Fruit fly (Drosophila melanogaster) whole organism, embryonic: ENCODE measurements around the gene CG43850.

Experiments used
- ATbp ChIP-seq: fragments of 200-800 bp; sonication (Bioruptor generic); optimal IDR thresholded peaks from 2 replicates; lab custom pipeline; 2017; ENCODE audit warnings: missing biosample characterization, mild to moderate bottlenecking, missing genetic modification characterization, missing genetic modification reagents
- CG10209 ChIP-seq: fragments of 200-800 bp; sonication (Bioruptor generic); optimal IDR thresholded peaks from 3 replicates; lab custom pipeline; 2017; ENCODE audit warnings: missing biosample characterization, mild to moderate bottlenecking, missing genetic modification characterization, missing genetic modification reagents
- CG10979 ChIP-seq: fragments of 200-800 bp; sonication (Bioruptor generic); optimal IDR thresholded peaks from 2 replicates; lab custom pipeline; 2018; ENCODE audit warnings: missing biosample characterization, mild to moderate bottlenecking, missing genetic modification characterization, moderate library complexity
- CG11247 ChIP-seq: fragments of 200-800 bp; sonication (Bioruptor generic); IDR thresholded peaks from 2 replicates; pipeline ENCODE4 v1.3.6; 2022; ENCODE audit warnings: missing biosample characterization, missing genetic modification characterization
- CG11560 ChIP-seq: fragments of 200-800 bp; sonication (Bioruptor generic); IDR thresholded peaks from 3 replicates; pipeline ENCODE4 v1.3.6; 2022; ENCODE audit warnings: missing biosample characterization, missing genetic modification characterization
- CG13424 ChIP-seq: fragments of 200-800 bp; sonication (Bioruptor generic); optimal IDR thresholded peaks from 2 replicates; lab custom pipeline; 2019; ENCODE audit warnings: missing biosample characterization, mild to moderate bottlenecking, missing genetic modification characterization, moderate library complexity
- CG14860 ChIP-seq: fragments of 200-800 bp; sonication (Bioruptor generic); IDR thresholded peaks from 3 replicates; pipeline ENCODE4 v1.3.6; 2022; ENCODE audit warnings: missing biosample characterization, missing genetic modification characterization; ENCODE audit not compliant: partially characterized antibody
- CG15073 ChIP-seq: fragments of 200-800 bp; sonication (Bioruptor generic); optimal IDR thresholded peaks from 2 replicates; lab custom pipeline; 2016; ENCODE audit warnings: missing biosample characterization, missing genetic modification characterization
- CG15601 ChIP-seq: fragments of 200-800 bp; sonication (Bioruptor generic); optimal IDR thresholded peaks from 3 replicates; lab custom pipeline; 2019; ENCODE audit warnings: missing biosample characterization, mild to moderate bottlenecking, missing genetic modification characterization, moderate library complexity
- CG1602 ChIP-seq: fragments of 200-800 bp; sonication (Bioruptor generic); optimal IDR thresholded peaks from 3 replicates; lab custom pipeline; 2016; ENCODE audit warnings: missing biosample characterization, missing genetic modification characterization
- CG17328 ChIP-seq: fragments of 200-800 bp; sonication (Bioruptor generic); IDR thresholded peaks from 2 replicates; pipeline ENCODE4 v1.3.6; 2022; ENCODE audit warnings: missing biosample characterization, missing genetic modification characterization
- CG2712 ChIP-seq: fragments of 200-800 bp; optimal IDR thresholded peaks from 3 replicates; lab custom pipeline; 2019; ENCODE audit warnings: missing biosample characterization, mild to moderate bottlenecking, missing genetic modification characterization, moderate library complexity
- CG31365 ChIP-seq: fragments of 200-800 bp; sonication (Bioruptor generic); optimal IDR thresholded peaks from 2 replicates; lab custom pipeline; 2018; ENCODE audit warnings: missing biosample characterization, mild to moderate bottlenecking, missing genetic modification characterization
- CG33557 ChIP-seq: fragments of 200-800 bp; sonication (Bioruptor generic); optimal IDR thresholded peaks from 2 replicates; lab custom pipeline; 2019; ENCODE audit warnings: missing biosample characterization, mild to moderate bottlenecking, missing genetic modification characterization, moderate library complexity
- CG34224 ChIP-seq: fragments of 200-800 bp; sonication (Bioruptor generic); IDR thresholded peaks from 3 replicates; pipeline ENCODE4 v1.3.6; 2022; ENCODE audit warnings: missing biosample characterization, missing genetic modification characterization; ENCODE audit not compliant: partially characterized antibody
- CG3995 ChIP-seq: fragments of 200-800 bp; sonication (Bioruptor generic); optimal IDR thresholded peaks from 3 replicates; lab custom pipeline; 2016; ENCODE audit warnings: missing biosample characterization, missing genetic modification characterization
- CG4360 ChIP-seq: fragments of 200-800 bp; sonication (Bioruptor generic); IDR thresholded peaks from 2 replicates; pipeline ENCODE4 v1.3.6; 2022; ENCODE audit warnings: missing biosample characterization, missing genetic modification characterization
- CG6175 ChIP-seq: fragments of 200-800 bp; sonication (Bioruptor generic); IDR thresholded peaks from 3 replicates; pipeline ENCODE4 v1.3.6; 2022; ENCODE audit warnings: missing biosample characterization, missing genetic modification characterization
- CG6254 ChIP-seq: fragments of 200-800 bp; sonication (Bioruptor generic); optimal IDR thresholded peaks from 3 replicates; lab custom pipeline; 2017; ENCODE audit warnings: mild to moderate bottlenecking, missing biosample characterization, missing genetic modification reagents, missing genetic modification characterization
- CG8089 ChIP-seq: fragments of 200-800 bp; sonication (Bioruptor generic); optimal IDR thresholded peaks from 3 replicates; lab custom pipeline; 2016; ENCODE audit warnings: missing biosample characterization, missing genetic modification characterization
- CG8359 ChIP-seq: fragments of 200-800 bp; sonication (Bioruptor generic); optimal IDR thresholded peaks from 2 replicates; lab custom pipeline; 2017; ENCODE audit warnings: missing biosample characterization, mild to moderate bottlenecking, missing genetic modification characterization, borderline replicate concordance
- D19B ChIP-seq: fragments of 200-800 bp; sonication (Bioruptor generic); optimal IDR thresholded peaks from 2 replicates; lab custom pipeline; 2017; ENCODE audit warnings: missing biosample characterization, mild to moderate bottlenecking, missing genetic modification characterization
- ERR ChIP-seq: fragments of 200-800 bp; sonication (Bioruptor generic); optimal IDR thresholded peaks from 2 replicates; lab custom pipeline; 2016; ENCODE audit warnings: missing biosample characterization, missing genetic modification characterization
- MBD-R2 ChIP-seq: fragments of 200-800 bp; sonication (Bioruptor generic); IDR thresholded peaks from 2 replicates; pipeline ENCODE4 v1.3.6; 2022; ENCODE audit warnings: missing biosample characterization, missing genetic modification characterization
- Nf-YA ChIP-seq: fragments of 200-800 bp; sonication (Bioruptor generic); IDR thresholded peaks from 2 replicates; pipeline ENCODE4 v1.3.6; 2022; ENCODE audit warnings: missing biosample characterization, missing genetic modification characterization
- Nf-YC ChIP-seq: fragments of 200-800 bp; optimal IDR thresholded peaks from 3 replicates; lab custom pipeline; 2019; ENCODE audit warnings: missing biosample characterization, mild to moderate bottlenecking, missing genetic modification characterization, moderate library complexity
- PHDP ChIP-seq: fragments of 200-800 bp; sonication (Bioruptor generic); optimal IDR thresholded peaks from 3 replicates; lab custom pipeline; 2018; ENCODE audit warnings: missing biosample characterization, mild to moderate bottlenecking, missing genetic modification characterization, moderate library complexity
- Pdp1 ChIP-seq, 2 experiments: fragments of 200-800 bp; sonication (Bioruptor generic); optimal IDR thresholded peaks; 3 replicates each; lab custom pipeline; 2016; ENCODE audit warnings: missing biosample characterization in 2 of 2, missing genetic modification characterization in 2 of 2, mild to moderate bottlenecking in 1 of 2, moderate library complexity in 1 of 2
- Rfx ChIP-seq: fragments of 200-800 bp; sonication (Bioruptor generic); IDR thresholded peaks from 2 replicates; pipeline ENCODE4 v1.3.6; 2022; ENCODE audit warnings: missing biosample characterization, missing genetic modification characterization
- ab ChIP-seq: fragments of 200-800 bp; sonication (Bioruptor generic); optimal IDR thresholded peaks from 2 replicates; lab custom pipeline; 2016; ENCODE audit warnings: missing biosample characterization, missing genetic modification characterization
- bbx ChIP-seq: fragments of 200-800 bp; sonication (Bioruptor generic); IDR thresholded peaks from 2 replicates; pipeline ENCODE4 v1.3.6; 2022; ENCODE audit warnings: missing biosample characterization, missing genetic modification characterization; ENCODE audit not compliant: partially characterized antibody
- chif ChIP-seq, 2 experiments: fragments of 200-800 bp; sonication (Bioruptor generic); optimal IDR thresholded peaks; 3 replicates each; lab custom pipeline; 2016; ENCODE audit warnings: missing biosample characterization in 2 of 2, missing genetic modification characterization in 2 of 2
- croc ChIP-seq: fragments of 200-800 bp; sonication (Bioruptor generic); conservative IDR thresholded peaks from 3 replicates; pipeline ENCODE4 v1.3.6; 2022; ENCODE audit warnings: missing biosample characterization, missing genetic modification characterization
- dan ChIP-seq: fragments of 200-800 bp; sonication (Bioruptor generic); IDR thresholded peaks from 2 replicates; pipeline ENCODE4 v1.3.6; 2022; ENCODE audit warnings: missing biosample characterization, missing genetic modification characterization
- danr ChIP-seq: fragments of 200-800 bp; sonication (Bioruptor generic); IDR thresholded peaks from 2 replicates; pipeline ENCODE4 v1.3.6; 2022; ENCODE audit warnings: missing biosample characterization, missing genetic modification characterization
- dati ChIP-seq: fragments of 200-800 bp; sonication (Bioruptor generic); IDR thresholded peaks from 2 replicates; pipeline ENCODE4 v1.3.6; 2022; ENCODE audit warnings: missing biosample characterization, missing genetic modification characterization
- dpn ChIP-seq, 2 experiments: fragments of 200-800 bp; sonication (Bioruptor generic); optimal IDR thresholded peaks; 3 replicates each; lab custom pipeline; 2016; ENCODE audit warnings: missing biosample characterization in 2 of 2, missing genetic modification characterization in 2 of 2
- fd64A ChIP-seq: fragments of 200-800 bp; sonication (Bioruptor generic); optimal IDR thresholded peaks from 3 replicates; lab custom pipeline; 2018; ENCODE audit warnings: missing biosample characterization, mild to moderate bottlenecking, missing genetic modification characterization
- lmd ChIP-seq: fragments of 200-800 bp; sonication (Bioruptor generic); IDR thresholded peaks from 2 replicates; pipeline ENCODE4 v1.3.6; 2022; ENCODE audit warnings: missing biosample characterization, missing genetic modification characterization
- lov ChIP-seq, 2 experiments: fragments of 200-800 bp in 1 of 2; fragments of >200 bp in 1 of 2; sonication (Bioruptor generic) in 1 of 2; IDR thresholded peaks in 1 of 2; optimal IDR thresholded peaks in 1 of 2; 2 replicates in 1 of 2; 3 replicates in 1 of 2; pipeline versions ENCODE4 v1.3.6 to Lab custom; 2017 to 2022; ENCODE audit warnings: missing biosample characterization in 1 of 2, missing genetic modification characterization in 1 of 2
- nerfin-1 ChIP-seq: fragments of 200-800 bp; sonication (Bioruptor generic); optimal IDR thresholded peaks from 3 replicates; lab custom pipeline; 2019; ENCODE audit warnings: missing biosample characterization, mild to moderate bottlenecking, missing genetic modification characterization, moderate library complexity
- nom ChIP-seq: fragments of 200-800 bp; sonication (Bioruptor generic); optimal IDR thresholded peaks from 2 replicates; lab custom pipeline; 2017; ENCODE audit warnings: missing biosample characterization, missing genetic modification characterization, mild to moderate bottlenecking, moderate library complexity, missing genetic modification reagents
- odd ChIP-seq: fragments of 200-800 bp; sonication (Bioruptor generic); optimal IDR thresholded peaks from 2 replicates; lab custom pipeline; 2017; ENCODE audit warnings: missing biosample characterization, mild to moderate bottlenecking, missing genetic modification characterization
- pzg ChIP-seq: fragments of 200-800 bp; sonication (Bioruptor generic); optimal IDR thresholded peaks from 3 replicates; lab custom pipeline; 2018; ENCODE audit warnings: missing biosample characterization, mild to moderate bottlenecking, missing genetic modification characterization, moderate library complexity
- salm ChIP-seq: fragments of 200-800 bp; sonication (Bioruptor generic); optimal IDR thresholded peaks from 2 replicates; lab custom pipeline; 2018; ENCODE audit warnings: missing biosample characterization, mild to moderate bottlenecking, missing genetic modification characterization
- so ChIP-seq: fragments of 200-800 bp; sonication (Bioruptor generic); IDR thresholded peaks from 3 replicates; pipeline ENCODE4 v1.3.6; 2022; ENCODE audit warnings: missing biosample characterization, missing genetic modification characterization
- sug ChIP-seq: fragments of 200-800 bp; optimal IDR thresholded peaks from 2 replicates; lab custom pipeline; 2019; ENCODE audit warnings: missing biosample characterization, mild to moderate bottlenecking, missing genetic modification characterization, moderate library complexity
- tll ChIP-seq, 2 experiments: fragments of 200-800 bp in 1 of 2; fragments of >200 bp in 1 of 2; sonication (Bioruptor generic) in 1 of 2; optimal IDR thresholded peaks; 2 replicates each; lab custom pipeline; 2017 to 2019; ENCODE audit warnings: missing biosample characterization in 2 of 2, missing genetic modification characterization in 2 of 2, mild to moderate bottlenecking in 1 of 2, moderate library complexity in 1 of 2
- wor ChIP-seq: fragments of 200-800 bp; sonication (Bioruptor generic); IDR thresholded peaks from 2 replicates; pipeline ENCODE4 v1.3.6; 2022; ENCODE audit warnings: missing biosample characterization, missing genetic modification characterization

Gene CG43850

dm6 chr2L:13398614-13399161 is 16.5 kb upstream of the CG43850 start, which contains the start of the genes CG10859 and CG7110 (continued):
- TF ChIP-seq CG11560 (tag; lab: Robert Waterston, UW): no peak
- TF ChIP-seq nom (GFP tag; lab: Kevin White, UChicago): peak; percentile 30
- TF ChIP-seq Rfx (GFP tag; lab: Robert Waterston, UW): peak; percentile 9; the same call in 1 of the 2 replicates
- TF ChIP-seq CG8089: no peak
- TF ChIP-seq ab (GFP tag; lab: Kevin White, UChicago): no peak
- TF ChIP-seq sug (tag; lab: Kevin White, UChicago): peak; percentile 48
- TF ChIP-seq salm (tag; lab: Kevin White, UChicago): peak; percentile 24
- no peak for TF ChIP-seq fd64A (GFP tag; lab: Kevin White, UChicago)
- TF ChIP-seq CG6254 (GFP tag; lab: Kevin White, UChicago): no peak
- no peak for TF ChIP-seq D19B
- TF ChIP-seq croc (GFP tag; lab: Robert Waterston, UW): no peak
- TF ChIP-seq bbx: no peak
- peak; percentile 14; the same call in 1 of the 2 replicates for TF ChIP-seq CG17328 (GFP tag; lab: Robert Waterston, UW)
- no peak for TF ChIP-seq CG11247
- TF ChIP-seq CG13424 (tag; lab: Kevin White, UChicago): peak; percentile 28
- TF ChIP-seq ERR (GFP tag; lab: Kevin White, UChicago): no peak
- no peak for TF ChIP-seq dan (GFP tag; lab: Robert Waterston, UW)
- TF ChIP-seq CG14860 (GFP tag; lab: Robert Waterston, UW): no peak
- TF ChIP-seq pzg (GFP tag; lab: Kevin White, UChicago): peak; percentile 85
- TF ChIP-seq CG2712 (tag; lab: Kevin White, UChicago): peak; percentile 52
- no peak for TF ChIP-seq ATbp (GFP tag; lab: Kevin White, UChicago)
- TF ChIP-seq lov (optimal IDR thresholded peaks at IDR 0.05; lab: Kevin White, UChicago): no peak
- no peak for TF ChIP-seq lov (GFP tag; IDR thresholded peaks at IDR 0.05; lab: Robert Waterston, UW)
- no peak for TF ChIP-seq dpn (GFP tag; optimal IDR thresholded peaks at IDR 0.05; lab: Kevin White, UChicago)
- peak; percentile 68 for TF ChIP-seq PHDP (tag; lab: Kevin White, UChicago)
- peak; percentile 33 for TF ChIP-seq CG15601
- no peak for TF ChIP-seq CG31365 (tag; lab: Kevin White, UChicago)
- TF ChIP-seq CG15073 (GFP tag; lab: Kevin White, UChicago): no peak
- TF ChIP-seq CG34224 (GFP tag; lab: Robert Waterston, UW): no peak
- peak; percentile 48; the same call in 1 of the 2 replicates for TF ChIP-seq MBD-R2 (GFP tag; lab: Robert Waterston, UW)
- no peak for TF ChIP-seq so (GFP tag; lab: Robert Waterston, UW)
- TF ChIP-seq nerfin-1 (tag; lab: Kevin White, UChicago): peak; percentile 51
- TF ChIP-seq CG4360 (GFP tag; lab: Robert Waterston, UW): no peak
- no peak for TF ChIP-seq CG6175 (GFP tag; lab: Robert Waterston, UW)
- no peak for TF ChIP-seq tll (GFP tag; optimal IDR thresholded peaks at IDR 0.05; lab: Kevin White, UChicago)
- TF ChIP-seq dati (GFP tag; lab: Robert Waterston, UW): no peak
- peak; percentile 12 for TF ChIP-seq Nf-YC (tag; lab: Kevin White, UChicago)
- TF ChIP-seq odd: peak; percentile 60
- TF ChIP-seq CG1602 (GFP tag; lab: Kevin White, UChicago): no peak
- no peak for TF ChIP-seq Nf-YA
- TF ChIP-seq danr (GFP tag; lab: Robert Waterston, UW): no peak
- TF ChIP-seq CG10209 (GFP tag; lab: Kevin White, UChicago): peak; percentile 41
- peak; percentile 13 for TF ChIP-seq CG3995 (GFP tag; lab: Kevin White, UChicago)
- peak; percentile 32 for TF ChIP-seq CG33557 (GFP tag; lab: Kevin White, UChicago)
- no peak for TF ChIP-seq lmd (GFP tag; lab: Robert Waterston, UW)
- no peak for TF ChIP-seq wor (GFP tag; lab: Robert Waterston, UW)
- no peak for TF ChIP-seq chif (GFP tag; optimal IDR thresholded peaks at IDR 0.05; lab: Kevin White, UChicago)
- TF ChIP-seq CG8359 (GFP tag; lab: Kevin White, UChicago): peak; percentile 38
- TF ChIP-seq CG10979: peak; percentile 22
- TF ChIP-seq Pdp1 (GFP tag; optimal IDR thresholded peaks at IDR 0.05; lab: Kevin White, UChicago): peak in 1 of 2 experiments; percentile 27
